Worm (Caenorhabditis elegans) whole organism, L3 larva: ENCODE measurements around the gene F11C1.7.

Experiments used
- fkh-2 ChIP-seq: fragments of 150-350 bp; optimal IDR thresholded peaks from 2 replicates; lab custom pipeline; 2014; ENCODE audit warnings: missing biosample characterization, missing genetic modification reagents, missing genetic modification characterization
- lin-39 ChIP-seq: fragments of 150-350 bp; optimal IDR thresholded peaks from 2 replicates; lab custom pipeline; 2018; ENCODE audit warnings: missing biosample characterization, missing genetic modification reagents, missing genetic modification characterization
- nhr-23 ChIP-seq: fragments of 150-350 bp; optimal IDR thresholded peaks from 2 replicates; lab custom pipeline; 2014; ENCODE audit warnings: missing biosample characterization, missing genetic modification reagents, missing genetic modification characterization
- nhr-76 ChIP-seq: fragments of 150-350 bp; sonication (generic microtip); optimal IDR thresholded peaks from 5 replicates; lab custom pipeline; 2014; ENCODE audit warnings: missing biosample characterization, missing genetic modification characterization
- sea-2 ChIP-seq: fragments of 150-350 bp; sonication (generic microtip); optimal IDR thresholded peaks from 4 replicates; lab custom pipeline; 2014; ENCODE audit warnings: missing biosample characterization, missing genetic modification reagents, missing genetic modification characterization

- TF ChIP-seq nhr-76 (tag; lab: Kevin White, UChicago) (no peak), fkh-2 (tag; lab: Kevin White, UChicago) (no peak), lin-39 (tag; lab: Kevin White, UChicago) (no peak), nhr-23 (tag; lab: Kevin White, UChicago) (no peak), sea-2 (GFP tag; lab: Kevin White, UChicago) (no peak)
Observed at ce11 chrX:12996161-12996560, 7.0 kb downstream of the F11C1.7 start.
